Worm (Caenorhabditis elegans): ENCODE results near the gene C50E3.5.

C50E3.5 gene

ce11 chrV:7587637-7588036 lies at the start of gene C50E3.5, which contains the start of gene F19F10.11:
Gene C50E3.5 (plus strand): TSS chrV:7587996.
Gene F19F10.11 (minus strand): TSS chrV:7587704.
- no peak for TF ChIP-seq hlh-15 (tag; optimal IDR thresholded peaks at IDR 0.05)
- TF ChIP-seq ceh-14 (tag; optimal IDR thresholded peaks at IDR 0.05) = peak; percentile 6

- TF ChIP-seq sox-2 (GFP tag; IDR thresholded peaks at IDR 0.05) = no peak
- no peak for TF ChIP-seq elt-4 (tag; optimal IDR thresholded peaks at IDR 0.05)
- TF ChIP-seq mec-3 (tag; optimal IDR thresholded peaks at IDR 0.05; ENCODE audit: borderline replicate concordance) = no peak
- TF ChIP-seq T23F11.4 (GFP tag; optimal IDR thresholded peaks at IDR 0.05) = no peak
- TF ChIP-seq syd-9 (tag; optimal IDR thresholded peaks at IDR 0.05) = no peak
- TF ChIP-seq ahr-1 (tag; optimal IDR thresholded peaks at IDR 0.05) = no peak
- no peak for TF ChIP-seq lim-6 (tag; optimal IDR thresholded peaks at IDR 0.05)
- TF ChIP-seq sdc-2 (tag; optimal IDR thresholded peaks at IDR 0.05) = no peak
- no peak for TF ChIP-seq tbx-7 (tag; optimal IDR thresholded peaks at IDR 0.05)
- no peak for TF ChIP-seq C08G9.2 (tag; optimal IDR thresholded peaks at IDR 0.05)
- TF ChIP-seq nhr-232 (tag; optimal IDR thresholded peaks at IDR 0.05) = no peak
- TF ChIP-seq tbx-2 (tag; optimal IDR thresholded peaks at IDR 0.05) = no peak
- no peak for TF ChIP-seq pat-9 (tag; optimal IDR thresholded peaks at IDR 0.05)
- TF ChIP-seq ceh-45 (GFP tag; IDR thresholded peaks at IDR 0.05) = no peak
- no peak for TF ChIP-seq madf-2 (tag; optimal IDR thresholded peaks at IDR 0.05)
- TF ChIP-seq ets-4 (tag; optimal IDR thresholded peaks at IDR 0.05) = no peak
- TF ChIP-seq nhr-11 (tag; optimal IDR thresholded peaks at IDR 0.05) = no peak
These were observed 49.8 kb upstream of the C50E3.5 start, which contains the start of gene C54F6.12 for ce11 chrV:7538018-7538417. Gene C54F6.12 (minus strand): TSS chrV:7538118.

DNA sequence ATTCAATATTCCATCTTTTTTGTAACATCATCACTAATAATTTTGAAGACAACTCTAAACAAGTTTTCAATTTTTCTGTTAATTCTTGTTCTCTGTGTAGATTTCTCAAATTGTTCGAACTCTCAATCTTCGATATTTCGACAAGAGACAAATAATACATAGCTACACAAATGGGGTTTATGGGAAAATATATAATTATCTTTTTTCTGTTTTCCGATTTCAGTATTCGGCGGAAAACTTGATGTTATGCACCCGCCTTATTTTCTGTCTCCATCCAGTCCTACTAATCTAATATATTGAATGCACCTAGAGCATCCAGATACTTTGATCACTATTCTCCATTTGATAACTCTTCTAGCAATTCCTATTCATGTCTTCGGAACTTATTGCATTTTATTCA lies 48.8 kb upstream of the C50E3.5 start, which contains the start of gene srh-268:
Gene srh-268 (plus strand): TSS at position 301 of the 400 bp plus-strand sequence.
- TF ChIP-seq ref-2 (tag; optimal IDR thresholded peaks at IDR 0.05) (no peak), ceh-31 (tag; optimal IDR thresholded peaks at IDR 0.05) (no peak), K09A11.1 (tag; optimal IDR thresholded peaks at IDR 0.05; ENCODE audit: insufficient read depth) (no peak), odd-2 (tag; optimal IDR thresholded peaks at IDR 0.05) (no peak), K02D7.2 (tag; optimal IDR thresholded peaks at IDR 0.05) (no peak), F13H6.1 (tag; optimal IDR thresholded peaks at IDR 0.05) (no peak), eyg-1 (tag; optimal IDR thresholded peaks at IDR 0.05) (no peak), elt-2 (tag; optimal IDR thresholded peaks at IDR 0.05) (no peak), C38D4.7 (GFP tag; optimal IDR thresholded peaks at IDR 0.05) (no peak), ets-4 (tag; optimal IDR thresholded peaks at IDR 0.05) (no peak), ceh-6 (GFP tag; optimal IDR thresholded peaks at IDR 0.05) (no peak), hlh-8 (tag; optimal IDR thresholded peaks at IDR 0.05) (no peak), ceh-14 (tag; optimal IDR thresholded peaks at IDR 0.05) (no peak), fkh-10 (GFP tag; optimal IDR thresholded peaks at IDR 0.05) (no peak)

ce11 chrV:7543728-7544127 lies 44.1 kb upstream of the C50E3.5 start:
- no peak for TF ChIP-seq fax-1 (tag; optimal IDR thresholded peaks at IDR 0.05)
- no peak for TF ChIP-seq F13H6.1 (tag; optimal IDR thresholded peaks at IDR 0.05)
- TF ChIP-seq hlh-8 (tag; optimal IDR thresholded peaks at IDR 0.05) = no peak
- TF ChIP-seq K02D7.2 (tag; optimal IDR thresholded peaks at IDR 0.05) = no peak
- no peak for TF ChIP-seq che-1 (tag; optimal IDR thresholded peaks at IDR 0.05)
- no peak for TF ChIP-seq nhr-11 (tag; optimal IDR thresholded peaks at IDR 0.05)
- no peak for TF ChIP-seq tbx-7 (tag; optimal IDR thresholded peaks at IDR 0.05)
- TF ChIP-seq npax-4 (tag; optimal IDR thresholded peaks at IDR 0.05) = no peak
- no peak for TF ChIP-seq hlh-6 (tag; optimal IDR thresholded peaks at IDR 0.05)
- no peak for TF ChIP-seq pha-2 (tag; optimal IDR thresholded peaks at IDR 0.05)
- no peak for TF ChIP-seq unc-42 (tag; optimal IDR thresholded peaks at IDR 0.05)
- TF ChIP-seq zip-5 (tag; optimal IDR thresholded peaks at IDR 0.05) = no peak
